Fruit fly (Drosophila melanogaster) whole organism, embryonic: ENCODE measurements around the gene sowi.

ENCODE experiments used
- Asciz ChIP-seq: fragments of 200-800 bp; sonication (Bioruptor generic); optimal IDR thresholded peaks from 2 replicates; lab custom pipeline; 2017; ENCODE audit warnings: missing biosample characterization, mild to moderate bottlenecking, missing genetic modification characterization, missing genetic modification reagents
- B-H1 ChIP-seq: fragments of 200-800 bp; sonication (Bioruptor generic); IDR thresholded peaks from 3 replicates; pipeline ENCODE4 v1.3.6; 2022; ENCODE audit warnings: missing biosample characterization, missing genetic modification characterization
- CG10267 ChIP-seq: fragments of 200-800 bp; sonication (Bioruptor generic); optimal IDR thresholded peaks from 2 replicates; lab custom pipeline; 2018; ENCODE audit warnings: missing biosample characterization, mild to moderate bottlenecking, missing genetic modification characterization, moderate library complexity
- CG10366 ChIP-seq: fragments of 200-800 bp; sonication (Bioruptor generic); IDR thresholded peaks from 2 replicates; pipeline ENCODE4 v1.3.6; 2022; ENCODE audit warnings: missing biosample characterization, missing genetic modification characterization
- CG10979 ChIP-seq: fragments of 200-800 bp; sonication (Bioruptor generic); optimal IDR thresholded peaks from 2 replicates; lab custom pipeline; 2018; ENCODE audit warnings: missing biosample characterization, mild to moderate bottlenecking, missing genetic modification characterization, moderate library complexity
- CG11398 ChIP-seq: fragments of 200-800 bp; sonication (Bioruptor generic); optimal IDR thresholded peaks from 2 replicates; lab custom pipeline; 2016; ENCODE audit warnings: missing biosample characterization, missing genetic modification characterization
- CG12219 ChIP-seq: fragments of 200-800 bp; sonication (Bioruptor generic); optimal IDR thresholded peaks from 3 replicates; lab custom pipeline; 2018; ENCODE audit warnings: missing biosample characterization, mild to moderate bottlenecking, missing genetic modification characterization
- CG12236 ChIP-seq: fragments of 200-800 bp; sonication (Bioruptor generic); optimal IDR thresholded peaks from 2 replicates; lab custom pipeline; 2016; ENCODE audit warnings: missing biosample characterization, missing genetic modification characterization
- CG15269 ChIP-seq: fragments of 200-800 bp; sonication (Bioruptor generic); optimal IDR thresholded peaks from 2 replicates; lab custom pipeline; 2018; ENCODE audit warnings: missing biosample characterization, mild to moderate bottlenecking, missing genetic modification characterization, moderate library complexity
- CG15601 ChIP-seq: fragments of 200-800 bp; sonication (Bioruptor generic); optimal IDR thresholded peaks from 3 replicates; lab custom pipeline; 2019; ENCODE audit warnings: missing biosample characterization, mild to moderate bottlenecking, missing genetic modification characterization, moderate library complexity
- CG17829 ChIP-seq: fragments of 200-800 bp; optimal IDR thresholded peaks from 2 replicates; lab custom pipeline; 2019; ENCODE audit warnings: missing biosample characterization, mild to moderate bottlenecking, missing genetic modification characterization, moderate library complexity
- CG18262 ChIP-seq: fragments of 200-800 bp; optimal IDR thresholded peaks from 3 replicates; lab custom pipeline; 2019; ENCODE audit warnings: missing biosample characterization, mild to moderate bottlenecking, missing genetic modification characterization, moderate library complexity
- CG2199 ChIP-seq: fragments of 200-800 bp; sonication (Bioruptor generic); IDR thresholded peaks from 3 replicates; pipeline ENCODE4 v1.3.6; 2022; ENCODE audit warnings: missing biosample characterization, missing genetic modification characterization
- CG33557 ChIP-seq: fragments of 200-800 bp; sonication (Bioruptor generic); optimal IDR thresholded peaks from 2 replicates; lab custom pipeline; 2019; ENCODE audit warnings: missing biosample characterization, mild to moderate bottlenecking, missing genetic modification characterization, moderate library complexity
- CG4617 ChIP-seq: fragments of 200-800 bp; sonication (Bioruptor generic); optimal IDR thresholded peaks from 3 replicates; lab custom pipeline; 2016; ENCODE audit warnings: missing biosample characterization, missing genetic modification characterization, borderline replicate concordance
- CG4820 ChIP-seq: fragments of 200-800 bp; sonication (Bioruptor generic); optimal IDR thresholded peaks from 3 replicates; lab custom pipeline; 2016; ENCODE audit warnings: missing biosample characterization, missing genetic modification characterization
- CG8290 ChIP-seq, 3 experiments: fragments of 200-800 bp; sonication (Bioruptor generic); optimal IDR thresholded peaks; 2 replicates each; lab custom pipeline; 2016 to 2019; ENCODE audit warnings: missing biosample characterization in 3 of 3, missing genetic modification characterization in 3 of 3, mild to moderate bottlenecking in 2 of 3, moderate library complexity in 1 of 3
- CG8924 ChIP-seq: fragments of 200-800 bp; optimal IDR thresholded peaks from 3 replicates; lab custom pipeline; 2019; ENCODE audit warnings: missing biosample characterization, mild to moderate bottlenecking, missing genetic modification characterization, moderate library complexity
- CG9609 ChIP-seq: fragments of 200-800 bp; sonication (Bioruptor generic); optimal IDR thresholded peaks from 3 replicates; lab custom pipeline; 2016; ENCODE audit warnings: missing biosample characterization, missing genetic modification characterization
- CG9727 ChIP-seq: fragments of 200-800 bp; sonication (Bioruptor generic); optimal IDR thresholded peaks from 3 replicates; lab custom pipeline; 2017; ENCODE audit warnings: missing biosample characterization, mild to moderate bottlenecking, missing genetic modification characterization
- CkIIα-i1 ChIP-seq: fragments of 200-800 bp; sonication (Bioruptor generic); IDR thresholded peaks from 2 replicates; pipeline ENCODE4 v1.3.6; 2022; ENCODE audit warnings: missing biosample characterization, missing genetic modification characterization
- ERR ChIP-seq: fragments of 200-800 bp; sonication (Bioruptor generic); optimal IDR thresholded peaks from 2 replicates; lab custom pipeline; 2016; ENCODE audit warnings: missing biosample characterization, missing genetic modification characterization
- GATAe ChIP-seq: fragments of 200-800 bp; sonication (Bioruptor generic); conservative IDR thresholded peaks from 2 replicates; pipeline ENCODE4 v1.3.6; 2022; ENCODE audit warnings: missing biosample characterization, missing genetic modification characterization
- HHEX ChIP-seq: fragments of 200-800 bp; sonication (Bioruptor generic); optimal IDR thresholded peaks from 3 replicates; lab custom pipeline; 2017; ENCODE audit warnings: missing biosample characterization, mild to moderate bottlenecking, missing genetic modification characterization, missing genetic modification reagents
- HLH3B ChIP-seq: fragments of 200-800 bp; sonication (Bioruptor generic); IDR thresholded peaks from 2 replicates; pipeline ENCODE4 v1.3.6; 2022; ENCODE audit warnings: missing biosample characterization, missing genetic modification characterization
- Lhr ChIP-seq: fragments of 200-800 bp; sonication (Bioruptor generic); optimal IDR thresholded peaks from 3 replicates; lab custom pipeline; 2017; ENCODE audit warnings: mild to moderate bottlenecking, missing biosample characterization, missing genetic modification reagents, missing genetic modification characterization
- MTF-1 ChIP-seq: fragments of 200-800 bp; sonication (Bioruptor generic); optimal IDR thresholded peaks from 2 replicates; lab custom pipeline; 2018; ENCODE audit warnings: missing biosample characterization, mild to moderate bottlenecking, missing genetic modification characterization, borderline replicate concordance
- Med ChIP-seq: fragments of 200-800 bp; sonication (Bioruptor generic); peaks from one replicate; lab custom pipeline; 2016; ENCODE audit warnings: missing biosample characterization, missing genetic modification characterization, mild to moderate bottlenecking, inconsistent platforms, moderate library complexity
- Nf-YB ChIP-seq: fragments of 200-800 bp; sonication (Bioruptor generic); optimal IDR thresholded peaks from 3 replicates; lab custom pipeline; 2019; ENCODE audit warnings: missing biosample characterization, mild to moderate bottlenecking, missing genetic modification characterization, moderate library complexity
- Pdp1 ChIP-seq, 2 experiments: fragments of 200-800 bp; sonication (Bioruptor generic); optimal IDR thresholded peaks; 3 replicates each; lab custom pipeline; 2016; ENCODE audit warnings: missing biosample characterization in 2 of 2, missing genetic modification characterization in 2 of 2, mild to moderate bottlenecking in 1 of 2, moderate library complexity in 1 of 2
- Ravus ChIP-seq: fragments of 200-800 bp; sonication (Bioruptor generic); IDR thresholded peaks from 2 replicates; pipeline ENCODE4 v1.3.6; 2022; ENCODE audit warnings: missing biosample characterization, missing genetic modification characterization
- Sox102F ChIP-seq: fragments of 200-800 bp; sonication (Bioruptor generic); optimal IDR thresholded peaks from 2 replicates; lab custom pipeline; 2018; ENCODE audit warnings: missing biosample characterization, mild to moderate bottlenecking, missing genetic modification characterization, moderate library complexity
- Trl ChIP-seq, 3 experiments: fragments of >200 bp in 2 of 3; fragments of 200-800 bp in 1 of 3; sonication (Bioruptor generic) in 1 of 3; optimal IDR thresholded peaks; 2 replicates in 1 of 3; 3 replicates in 2 of 3; lab custom pipeline; 2016 to 2017; ENCODE audit warnings: missing biosample characterization in 1 of 3, missing genetic modification characterization in 1 of 3
- Vsx1 ChIP-seq: fragments of 200-800 bp; sonication (Bioruptor generic); optimal IDR thresholded peaks from 2 replicates; lab custom pipeline; 2017; ENCODE audit warnings: missing biosample characterization, mild to moderate bottlenecking, missing genetic modification characterization, missing genetic modification reagents
- aop ChIP-seq: fragments of 200-800 bp; sonication (Bioruptor generic); IDR thresholded peaks from 2 replicates; pipeline ENCODE4 v1.3.6; 2022; ENCODE audit warnings: missing biosample characterization, missing genetic modification characterization
- btn ChIP-seq: fragments of 200-800 bp; sonication (Bioruptor generic); optimal IDR thresholded peaks from 2 replicates; lab custom pipeline; 2016; ENCODE audit warnings: missing biosample characterization, missing genetic modification characterization
- chif ChIP-seq, 2 experiments: fragments of 200-800 bp; sonication (Bioruptor generic); optimal IDR thresholded peaks; 3 replicates each; lab custom pipeline; 2016; ENCODE audit warnings: missing biosample characterization in 2 of 2, missing genetic modification characterization in 2 of 2
- chm ChIP-seq: fragments of 200-800 bp; sonication (Bioruptor generic); IDR thresholded peaks from 2 replicates; pipeline ENCODE4 v1.3.6; 2022; ENCODE audit warnings: missing biosample characterization, missing genetic modification characterization
- ci ChIP-seq: fragments of 200-800 bp; sonication (Bioruptor generic); IDR thresholded peaks from 3 replicates; pipeline ENCODE4 v1.3.6; 2022; ENCODE audit warnings: missing biosample characterization, missing genetic modification characterization
- eve ChIP-seq, 2 experiments: fragments of >200 bp; optimal IDR thresholded peaks; 2 replicates each; lab custom pipeline; 2017; ENCODE audit warnings: missing biosample characterization in 2 of 2, missing genetic modification characterization in 2 of 2
- fd102C ChIP-seq: fragments of 200-800 bp; sonication (Bioruptor generic); optimal IDR thresholded peaks from 2 replicates; lab custom pipeline; 2018; ENCODE audit warnings: missing biosample characterization, mild to moderate bottlenecking, missing genetic modification characterization, moderate library complexity
- fd64A ChIP-seq: fragments of 200-800 bp; sonication (Bioruptor generic); optimal IDR thresholded peaks from 3 replicates; lab custom pipeline; 2018; ENCODE audit warnings: missing biosample characterization, mild to moderate bottlenecking, missing genetic modification characterization
- gsb-n ChIP-seq: fragments of 200-800 bp; sonication (Bioruptor generic); optimal IDR thresholded peaks from 3 replicates; lab custom pipeline; 2018; ENCODE audit warnings: missing biosample characterization, mild to moderate bottlenecking, missing genetic modification characterization
- insv ChIP-seq, 2 experiments: fragments of 200-800 bp; sonication (Bioruptor generic); optimal IDR thresholded peaks; 3 replicates each; lab custom pipeline; 2016 to 2018; ENCODE audit warnings: missing biosample characterization in 2 of 2, missing genetic modification characterization in 2 of 2
- sens ChIP-seq: fragments of 200-800 bp; sonication (Bioruptor generic); peaks from one replicate; lab custom pipeline; 2016; ENCODE audit warnings: missing biosample characterization, missing genetic modification characterization
- ssp ChIP-seq: fragments of 200-800 bp; sonication (Bioruptor generic); IDR thresholded peaks from 2 replicates; pipeline ENCODE4 v1.3.6; 2022; ENCODE audit warnings: missing biosample characterization, missing genetic modification characterization
- tll ChIP-seq, 2 experiments: fragments of 200-800 bp in 1 of 2; fragments of >200 bp in 1 of 2; sonication (Bioruptor generic) in 1 of 2; optimal IDR thresholded peaks; 2 replicates each; lab custom pipeline; 2017 to 2019; ENCODE audit warnings: missing biosample characterization in 2 of 2, missing genetic modification characterization in 2 of 2, mild to moderate bottlenecking in 1 of 2, moderate library complexity in 1 of 2
- twi ChIP-seq: fragments of 200-800 bp; optimal IDR thresholded peaks from 2 replicates; lab custom pipeline; 2019; ENCODE audit warnings: missing biosample characterization, mild to moderate bottlenecking, missing genetic modification characterization, moderate library complexity
- unpg ChIP-seq: fragments of 200-800 bp; sonication (Bioruptor generic); optimal IDR thresholded peaks from 3 replicates; lab custom pipeline; 2018; ENCODE audit warnings: missing biosample characterization, mild to moderate bottlenecking, missing genetic modification characterization, moderate library complexity

Gene sowi

DNA sequence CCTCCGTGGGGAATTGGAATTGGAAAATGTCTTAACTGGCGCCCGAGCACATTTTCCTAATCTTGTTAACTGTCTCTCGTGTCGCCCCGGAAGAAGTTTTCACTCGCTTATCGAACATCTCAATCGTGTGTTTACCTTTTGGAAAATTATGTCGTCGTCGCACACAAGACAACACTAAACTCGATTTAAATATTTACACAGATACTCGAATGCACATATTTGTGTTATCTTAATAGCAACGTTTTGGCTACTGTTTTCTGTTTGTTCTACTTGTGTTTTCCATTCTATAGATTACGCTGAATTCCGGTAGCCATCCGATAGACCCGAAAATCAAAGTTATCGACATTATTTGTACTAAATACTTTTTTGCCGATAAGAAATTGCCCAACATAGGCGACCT, 39.5 kb upstream of the sowi start (continued):
- no peak for TF ChIP-seq Ravus (GFP tag; lab: Robert Waterston, UW)
- TF ChIP-seq CG12219, result peak; percentile 53
- no peak for TF ChIP-seq HLH3B (GFP tag; lab: Robert Waterston, UW)
- peak in 1 of 2 experiments; percentile 86 for TF ChIP-seq tll (GFP tag; optimal IDR thresholded peaks at IDR 0.05; lab: Kevin White, UChicago)
- no peak for TF ChIP-seq CG9609 (GFP tag; lab: Kevin White, UChicago)
- peak; percentile 56 for TF ChIP-seq MTF-1 (GFP tag; lab: Kevin White, UChicago)
- peak; percentile 5 for TF ChIP-seq Nf-YB (GFP tag; lab: Kevin White, UChicago)
- peak; percentile 39 for TF ChIP-seq CG11398 (GFP tag; lab: Kevin White, UChicago)
- peak; percentile 12; the same call in 1 of the 2 replicates for TF ChIP-seq chm (GFP tag; lab: Robert Waterston, UW)
- no peak for TF ChIP-seq CG10366 (GFP tag; lab: Robert Waterston, UW)
- peak; percentile 53; the same call in 1 of the 3 replicates for TF ChIP-seq ci (GFP tag; lab: Robert Waterston, UW)
- peak; percentile 17 for TF ChIP-seq HHEX
- TF ChIP-seq CG10979 (tag; lab: Kevin White, UChicago), result peak; percentile 40
- TF ChIP-seq Sox102F, result no peak
- TF ChIP-seq ERR (GFP tag; lab: Kevin White, UChicago), result no peak
- peak; percentile 70 for TF ChIP-seq fd64A (GFP tag; lab: Kevin White, UChicago)
- no peak for TF ChIP-seq CG2199 (GFP tag; lab: Robert Waterston, UW)
- peak; percentile 23 for TF ChIP-seq CG8290 (GFP tag; optimal IDR thresholded peaks at IDR 0.05; lab: Kevin White, UChicago)
- peak in 1 of 2 experiments; percentile 57 for TF ChIP-seq CG8290 (tag; optimal IDR thresholded peaks at IDR 0.05; lab: Kevin White, UChicago)
- no peak for TF ChIP-seq Trl (optimal IDR thresholded peaks at IDR 0.05; lab: Kevin White, UChicago)
- peak; percentile 20 for TF ChIP-seq Trl (GFP tag; optimal IDR thresholded peaks at IDR 0.05; lab: Kevin White, UChicago)
- TF ChIP-seq ssp (GFP tag; lab: Robert Waterston, UW), result no peak
- TF ChIP-seq eve (GFP tag; optimal IDR thresholded peaks at IDR 0.05; lab: Kevin White, UChicago), result no peak
- no peak for TF ChIP-seq B-H1 (GFP tag; lab: Robert Waterston, UW)
- no peak for TF ChIP-seq CG4617 (GFP tag; lab: Kevin White, UChicago)
- no peak for TF ChIP-seq CG15269 (tag; lab: Kevin White, UChicago)
- no peak for TF ChIP-seq CkIIα-i1 (GFP tag; lab: Robert Waterston, UW)
- TF ChIP-seq CG17829 (tag; lab: Kevin White, UChicago), result peak; percentile 13
- TF ChIP-seq btn, result peak; percentile 5
- TF ChIP-seq CG8924 (tag; lab: Kevin White, UChicago), result peak; percentile 64
- TF ChIP-seq unpg, result peak; percentile 34
- peak; percentile 73 for TF ChIP-seq gsb-n (tag; lab: Kevin White, UChicago)
- TF ChIP-seq twi (tag; lab: Kevin White, UChicago), result peak; percentile 46
- peak; percentile 48 for TF ChIP-seq Asciz
- peak; percentile 26 for TF ChIP-seq CG10267 (tag; lab: Kevin White, UChicago)
- TF ChIP-seq CG15601 (tag; lab: Kevin White, UChicago), result peak; percentile 39
- TF ChIP-seq CG4820, result peak; percentile 11
- peak; percentile 43 for TF ChIP-seq Lhr
- peak; percentile 84 for TF ChIP-seq CG9727
- TF ChIP-seq CG12236 (GFP tag; lab: Kevin White, UChicago), result peak; percentile 68
- TF ChIP-seq GATAe, result no peak
- peak; percentile 85 for TF ChIP-seq sens (GFP tag; lab: Kevin White, UChicago)
- peak in 1 of 2 experiments; percentile 4 for TF ChIP-seq insv (GFP tag; optimal IDR thresholded peaks at IDR 0.05; lab: Kevin White, UChicago)
- TF ChIP-seq Med (GFP tag; lab: Kevin White, UChicago), result peak; percentile 77
- peak; percentile 26 to 55 for TF ChIP-seq chif (GFP tag; optimal IDR thresholded peaks at IDR 0.05; lab: Kevin White, UChicago)
- TF ChIP-seq aop (GFP tag; lab: Robert Waterston, UW), result no peak
- peak; percentile 70 for TF ChIP-seq CG33557 (GFP tag; lab: Kevin White, UChicago)
- TF ChIP-seq fd102C (GFP tag; lab: Kevin White, UChicago), result peak; percentile 98
- peak; percentile 54 for TF ChIP-seq Vsx1 (GFP tag; lab: Kevin White, UChicago)
- peak; percentile 51 for TF ChIP-seq CG18262
- peak in 1 of 2 experiments; percentile 38 for TF ChIP-seq Pdp1 (GFP tag; optimal IDR thresholded peaks at IDR 0.05; lab: Kevin White, UChicago)
